Fruit fly (Drosophila melanogaster) whole organism: ENCODE results near the gene Mcm7.

Experiments used
- CG8478 ChIP-seq: fragments of >200 bp; optimal IDR thresholded peaks from 2 replicates; lab custom pipeline; 2018; ENCODE audit warnings: inconsistent platforms
- EcR ChIP-seq, 2 experiments: fragments of >200 bp; optimal IDR thresholded peaks; 2 replicates each; lab custom pipeline; 2017; ENCODE audit warnings: missing biosample characterization in 2 of 2, missing genetic modification characterization in 2 of 2, missing genetic modification reagents in 2 of 2
- pan ChIP-seq: fragments of >200 bp; optimal IDR thresholded peaks from 2 replicates; lab custom pipeline; 2017
- psq ChIP-seq: fragments of >200 bp; optimal IDR thresholded peaks from 2 replicates; lab custom pipeline; 2017
- usp ChIP-seq: fragments of >200 bp; optimal IDR thresholded peaks from 2 replicates; lab custom pipeline; 2017; ENCODE audit warnings: missing biosample characterization, missing genetic modification characterization, mixed read lengths

DNA sequence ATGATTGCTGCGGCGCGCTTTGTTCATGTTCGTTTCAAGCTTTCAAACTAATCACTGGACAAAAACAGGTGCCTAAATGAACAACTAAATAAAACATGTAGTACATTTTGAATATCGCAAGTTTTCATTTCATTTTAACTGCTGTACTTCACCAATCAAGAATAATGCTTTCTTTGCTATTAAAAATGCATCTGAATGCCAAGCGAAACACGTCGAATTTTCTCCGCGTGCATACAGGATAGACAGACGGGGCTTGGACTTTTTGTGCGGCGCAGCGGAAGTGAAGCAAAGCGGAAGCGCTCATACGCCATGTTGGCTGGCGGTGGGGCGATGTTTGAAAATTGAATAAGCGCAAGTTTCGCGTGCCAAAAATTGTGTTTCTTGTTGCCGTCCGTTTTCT, 38.0 kb upstream of the Mcm7 start:
- TF ChIP-seq psq (lab: Kevin White, UChicago) = no peak
- no peak for TF ChIP-seq usp (GFP tag; lab: Kevin White, UChicago)
- TF ChIP-seq CG8478 (lab: Kevin White, UChicago) = no peak
- no peak for TF ChIP-seq EcR (GFP tag; optimal IDR thresholded peaks at IDR 0.05; lab: Kevin White, UChicago)
- no peak for TF ChIP-seq pan
